Fruit fly (Drosophila melanogaster): ENCODE data around the gene Hsp68.

Hsp68 gene

DNA sequence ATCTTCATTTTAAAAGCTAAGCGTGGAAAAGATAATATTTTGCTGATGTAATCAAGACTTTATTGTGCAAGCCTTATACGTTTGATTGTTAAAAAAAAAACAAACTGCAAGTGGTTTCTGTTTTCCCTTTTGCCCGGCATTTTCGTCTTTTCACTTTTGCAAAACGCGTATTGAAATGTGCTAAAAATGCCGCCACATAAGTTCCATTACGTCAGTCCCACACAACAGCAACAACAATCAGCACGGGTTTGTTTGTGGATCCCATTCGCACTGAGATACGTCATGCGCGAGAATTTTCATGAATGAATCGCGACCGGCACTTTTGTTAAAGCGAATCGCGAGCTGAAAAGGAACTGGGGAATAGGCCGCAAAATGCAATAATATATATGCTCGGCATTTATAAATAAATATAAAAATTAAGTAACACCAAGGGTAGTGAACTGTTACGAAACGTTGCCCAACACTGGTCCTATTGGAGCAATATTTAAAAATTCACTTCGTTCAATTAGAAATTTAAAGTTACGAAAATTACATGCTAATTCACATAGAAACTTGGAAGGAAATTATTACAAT is 49.0 kb upstream of the Hsp68 start (continued):
- peak; percentile 30 for TF ChIP-seq CG12071 (GFP tag; optimal IDR thresholded peaks at IDR 0.05)
- peak; percentile 34 for TF ChIP-seq CG7556 (GFP tag; optimal IDR thresholded peaks at IDR 0.05)
- TF ChIP-seq Ssrp (tag; optimal IDR thresholded peaks at IDR 0.05): peak; percentile 17
- no peak for TF ChIP-seq hbn (GFP tag; IDR thresholded peaks at IDR 0.05; ENCODE audit: partially characterized antibody)
- TF ChIP-seq Ets97D (GFP tag; optimal IDR thresholded peaks at IDR 0.05): peak; percentile 22
- TF ChIP-seq CkIIα-i1 (GFP tag; IDR thresholded peaks at IDR 0.05): no peak
- peak; percentile 28 for TF ChIP-seq Meics (GFP tag; optimal IDR thresholded peaks at IDR 0.05)
- TF ChIP-seq ase (GFP tag; IDR thresholded peaks at IDR 0.05): no peak
- TF ChIP-seq CG33213 (GFP tag; optimal IDR thresholded peaks at IDR 0.05): peak; percentile 61
- peak; percentile 51 for TF ChIP-seq gem (tag; optimal IDR thresholded peaks at IDR 0.05)
- TF ChIP-seq H2.0 (GFP tag; IDR thresholded peaks at IDR 0.05): no peak
- TF ChIP-seq CG9609 (GFP tag; optimal IDR thresholded peaks at IDR 0.05): no peak
- TF ChIP-seq D19B (GFP tag; optimal IDR thresholded peaks at IDR 0.05): peak; percentile 6
- TF ChIP-seq Hr39 (optimal IDR thresholded peaks at IDR 0.05): no peak
- no peak for TF ChIP-seq CG15073 (GFP tag; optimal IDR thresholded peaks at IDR 0.05)
- no peak for TF ChIP-seq ssp (GFP tag; IDR thresholded peaks at IDR 0.05)
- TF ChIP-seq Scr (GFP tag; IDR thresholded peaks at IDR 0.05; ENCODE audit: partially characterized antibody): no peak
- TF ChIP-seq CG2129 (GFP tag; IDR thresholded peaks at IDR 0.05; ENCODE audit: partially characterized antibody): no peak
- no peak for TF ChIP-seq CG18619 (GFP tag; optimal IDR thresholded peaks at IDR 0.05)
- TF ChIP-seq prd (optimal IDR thresholded peaks at IDR 0.05): no peak
- TF ChIP-seq prd (GFP tag; IDR thresholded peaks at IDR 0.05): no peak
- TF ChIP-seq tll (GFP tag; optimal IDR thresholded peaks at IDR 0.05): no peak
- peak; percentile 67 for TF ChIP-seq CG2120 (GFP tag; optimal IDR thresholded peaks at IDR 0.05)
- TF ChIP-seq amos (GFP tag; IDR thresholded peaks at IDR 0.05; ENCODE audit: partially characterized antibody): no peak
- no peak for TF ChIP-seq CG10431 (GFP tag; optimal IDR thresholded peaks at IDR 0.05)
- no peak for TF ChIP-seq disco-r (GFP tag; optimal IDR thresholded peaks at IDR 0.05)
- TF ChIP-seq sim (GFP tag; IDR thresholded peaks at IDR 0.05): no peak
- no peak for TF ChIP-seq CG10565 (GFP tag; optimal IDR thresholded peaks at IDR 0.05)
- TF ChIP-seq insv (GFP tag; optimal IDR thresholded peaks at IDR 0.05): no peak
- peak; percentile 4 for TF ChIP-seq CoRest (tag; optimal IDR thresholded peaks at IDR 0.05)
- TF ChIP-seq Lhr (GFP tag; optimal IDR thresholded peaks at IDR 0.05): no peak
- no peak for TF ChIP-seq Neu2 (GFP tag; optimal IDR thresholded peaks at IDR 0.05; ENCODE audit: borderline replicate concordance)
- TF ChIP-seq Dek (tag; optimal IDR thresholded peaks at IDR 0.05): peak; percentile 11
- TF ChIP-seq sqz (GFP tag; optimal IDR thresholded peaks at IDR 0.05): no peak
- no peak for TF ChIP-seq tna (GFP tag; IDR thresholded peaks at IDR 0.05; ENCODE audit: partially characterized antibody)
- no peak for TF ChIP-seq ERR (GFP tag; optimal IDR thresholded peaks at IDR 0.05)
- peak; percentile 46 for TF ChIP-seq CG13296 (GFP tag; optimal IDR thresholded peaks at IDR 0.05)
- TF ChIP-seq pum (GFP tag; optimal IDR thresholded peaks at IDR 0.05): no peak
- no peak for TF ChIP-seq Bgb (GFP tag; IDR thresholded peaks at IDR 0.05; ENCODE audit: partially characterized antibody)
- TF ChIP-seq D19A (tag; optimal IDR thresholded peaks at IDR 0.05): peak; percentile 35
- TF ChIP-seq nom (GFP tag; optimal IDR thresholded peaks at IDR 0.05): peak; percentile 72
- no peak for TF ChIP-seq HLH4C (GFP tag; IDR thresholded peaks at IDR 0.05; ENCODE audit: partially characterized antibody)
- no peak for TF ChIP-seq CG5953 (GFP tag; IDR thresholded peaks at IDR 0.05)
- TF ChIP-seq CG2199 (GFP tag; IDR thresholded peaks at IDR 0.05): no peak
- no peak for TF ChIP-seq jigr1 (GFP tag; IDR thresholded peaks at IDR 0.05)
- no peak for TF ChIP-seq dm (GFP tag; optimal IDR thresholded peaks at IDR 0.05)
- no peak for TF ChIP-seq Oaz (GFP tag; IDR thresholded peaks at IDR 0.05)
- no peak for TF ChIP-seq CG11560 (tag; IDR thresholded peaks at IDR 0.05)
- no peak for TF ChIP-seq CG11398 (GFP tag; optimal IDR thresholded peaks at IDR 0.05)
- TF ChIP-seq bcd (GFP tag; optimal IDR thresholded peaks at IDR 0.05): no peak
- TF ChIP-seq btn (GFP tag; optimal IDR thresholded peaks at IDR 0.05): no peak

All from whole organism, embryonic.